Worm (Caenorhabditis elegans) whole organism, young adult: Measurements from ENCODE around the gene rpn-7.

ENCODE experiments used
- B0035.1 ChIP-seq: sonication (generic microtip); optimal IDR thresholded peaks from 2 replicates; lab custom pipeline; 2016; ENCODE audit warnings: missing genetic modification characterization, mild to moderate bottlenecking, missing compliant biosample characterization, missing genotype, missing genetic modification reagents
- B0336.3 ChIP-seq: fragments of 200-800 bp; sonication (Bioruptor generic); IDR thresholded peaks from 2 replicates; pipeline ENCODE4 v1.3.6; 2022; ENCODE audit warnings: missing genetic modification characterization, missing compliant biosample characterization
- F33H1.4 ChIP-seq: fragments of 200-800 bp; sonication (Bioruptor generic); IDR thresholded peaks from 2 replicates; pipeline ENCODE4 v1.3.6; 2022; ENCODE audit warnings: missing genetic modification reagents, missing genetic modification characterization, missing compliant biosample characterization
- F39B2.1 ChIP-seq: fragments of 200-800 bp; sonication (Bioruptor generic); IDR thresholded peaks from 2 replicates; pipeline ENCODE4 v1.3.6; 2022; ENCODE audit warnings: missing genetic modification reagents, missing genetic modification characterization, missing compliant biosample characterization
- K12H6.12 ChIP-seq: fragments of 200-800 bp; sonication (Bioruptor generic); optimal IDR thresholded peaks from 2 replicates; lab custom pipeline; 2018; ENCODE audit warnings: mild to moderate bottlenecking, missing genetic modification characterization, missing compliant biosample characterization
- ZK185.1 ChIP-seq: sonication (generic microtip); optimal IDR thresholded peaks from 2 replicates; lab custom pipeline; 2016; ENCODE audit warnings: mild to moderate bottlenecking, missing genetic modification characterization, missing compliant biosample characterization; ENCODE audit not compliant: poor library complexity, severe bottlenecking
- attf-5 ChIP-seq: fragments of 200-800 bp; sonication (Bioruptor generic); optimal IDR thresholded peaks from 2 replicates; lab custom pipeline; 2018; ENCODE audit warnings: mild to moderate bottlenecking, missing genetic modification characterization, missing compliant biosample characterization
- bed-2 ChIP-seq: fragments of 200-800 bp; sonication (Bioruptor generic); IDR thresholded peaks from 2 replicates; pipeline ENCODE4 v1.3.6; 2022; ENCODE audit warnings: missing genetic modification reagents, missing genetic modification characterization, missing compliant biosample characterization
- cebp-1 ChIP-seq, 2 experiments: fragments of 200-800 bp in 1 of 2; sonication (Bioruptor generic) in 1 of 2; sonication (generic microtip) in 1 of 2; IDR thresholded peaks in 1 of 2; optimal IDR thresholded peaks in 1 of 2; 2 replicates each; pipeline versions ENCODE4 v1.3.6 to Lab custom; 2017 to 2022; ENCODE audit warnings: missing compliant biosample characterization in 2 of 2, missing genetic modification characterization in 2 of 2, mild to moderate bottlenecking in 1 of 2, missing genetic modification reagents in 1 of 2, moderate library complexity in 1 of 2
- ceh-40 ChIP-seq: fragments of 200-800 bp; sonication (Bioruptor generic); IDR thresholded peaks from 2 replicates; pipeline ENCODE4 v1.3.6; 2022; ENCODE audit warnings: missing genetic modification characterization, missing compliant biosample characterization
- efl-1 ChIP-seq: fragments of 150-350 bp; optimal IDR thresholded peaks from 2 replicates; lab custom pipeline; 2014; ENCODE audit warnings: missing biosample characterization, missing genetic modification reagents, missing genetic modification characterization
- egl-44 ChIP-seq: fragments of 200-800 bp; sonication (Bioruptor generic); IDR thresholded peaks from 2 replicates; pipeline ENCODE4 v1.3.6; 2022; ENCODE audit warnings: missing genetic modification reagents, missing genetic modification characterization, missing compliant biosample characterization
- fkh-3 ChIP-seq: sonication (generic microtip); optimal IDR thresholded peaks from 2 replicates; lab custom pipeline; 2016; ENCODE audit warnings: mild to moderate bottlenecking, missing genetic modification characterization, missing compliant biosample characterization
- gei-17 ChIP-seq: fragments of 200-800 bp; sonication (Bioruptor generic); optimal IDR thresholded peaks from 2 replicates; lab custom pipeline; 2018; ENCODE audit warnings: mild to moderate bottlenecking, missing genetic modification characterization, missing compliant biosample characterization
- him-1 ChIP-seq: sonication (generic microtip); optimal IDR thresholded peaks from 2 replicates; lab custom pipeline; 2016; ENCODE audit warnings: missing genotype, missing genetic modification reagents, missing genetic modification characterization, missing compliant biosample characterization
- hmg-1.2 ChIP-seq: fragments of 200-800 bp; sonication (Bioruptor generic); IDR thresholded peaks from 2 replicates; pipeline ENCODE4 v1.3.6; 2022; ENCODE audit warnings: missing genetic modification reagents, missing genetic modification characterization, missing compliant biosample characterization
- hrde-1 ChIP-seq: sonication (generic microtip); optimal IDR thresholded peaks from 2 replicates; lab custom pipeline; 2016; ENCODE audit warnings: missing genetic modification characterization, mild to moderate bottlenecking, missing compliant biosample characterization, moderate library complexity, missing genotype, missing genetic modification reagents, borderline replicate concordance
- lag-1 ChIP-seq: fragments of 200-800 bp; sonication (Bioruptor generic); IDR thresholded peaks from 2 replicates; pipeline ENCODE4 v1.3.6; 2022; ENCODE audit warnings: missing genetic modification reagents, missing genetic modification characterization, missing compliant biosample characterization
- let-607 ChIP-seq, 2 experiments: fragments of 200-800 bp in 1 of 2; sonication (Bioruptor generic) in 1 of 2; sonication (generic microtip) in 1 of 2; optimal IDR thresholded peaks; 2 replicates each; lab custom pipeline; 2016 to 2018; ENCODE audit warnings: mild to moderate bottlenecking in 2 of 2, missing compliant biosample characterization in 2 of 2, missing genetic modification characterization in 2 of 2, moderate library complexity in 2 of 2, missing genotype in 1 of 2
- lin-35 ChIP-seq, 3 experiments: fragments of 150-350 bp in 2 of 3; sonication (generic microtip) in 1 of 3; optimal IDR thresholded peaks; 2 replicates each; lab custom pipeline; 2014 to 2018; ENCODE audit warnings: missing biosample characterization in 3 of 3, missing genetic modification characterization in 3 of 3, missing genetic modification reagents in 3 of 3
- lin-40 ChIP-seq: sonication (generic microtip); optimal IDR thresholded peaks from 2 replicates; lab custom pipeline; 2016; ENCODE audit warnings: missing genetic modification characterization, mild to moderate bottlenecking, missing compliant biosample characterization, missing genotype, missing genetic modification reagents
- madf-3 ChIP-seq: fragments of 200-800 bp; sonication (Bioruptor generic); IDR thresholded peaks from 2 replicates; pipeline ENCODE4 v1.3.6; 2022; ENCODE audit warnings: missing genetic modification reagents, missing genetic modification characterization, missing compliant biosample characterization
- mcd-1 ChIP-seq: fragments of 200-800 bp; sonication (Bioruptor generic); IDR thresholded peaks from 2 replicates; pipeline ENCODE4 v1.3.6; 2022; ENCODE audit warnings: missing genetic modification reagents, missing genetic modification characterization, missing compliant biosample characterization
- nhr-27 ChIP-seq: fragments of 200-800 bp; sonication (Bioruptor generic); optimal IDR thresholded peaks from 2 replicates; lab custom pipeline; 2018; ENCODE audit warnings: mild to moderate bottlenecking, missing genetic modification characterization, moderate library complexity, missing compliant biosample characterization
- nhr-80 ChIP-seq: sonication (generic microtip); optimal IDR thresholded peaks from 2 replicates; lab custom pipeline; 2016; ENCODE audit warnings: missing genetic modification characterization, missing compliant biosample characterization
- nhr-90 ChIP-seq: sonication (generic microtip); optimal IDR thresholded peaks from 2 replicates; lab custom pipeline; 2016; ENCODE audit warnings: missing genotype, mild to moderate bottlenecking, missing genetic modification characterization, missing compliant biosample characterization
- pha-4 ChIP-seq: fragments of 150-350 bp; sonication (generic microtip); optimal IDR thresholded peaks from 2 replicates; lab custom pipeline; 2014; ENCODE audit warnings: missing biosample characterization, missing genetic modification reagents, missing genetic modification characterization
- rcor-1 ChIP-seq: fragments of 200-800 bp; sonication (Bioruptor generic); IDR thresholded peaks from 2 replicates; pipeline ENCODE4 v1.3.6; 2022; ENCODE audit warnings: missing genetic modification reagents, missing genetic modification characterization, missing compliant biosample characterization
- snpc-4 ChIP-seq, 5 experiments: fragments of 150-350 bp in 1 of 5; sonication (generic microtip) in 4 of 5; optimal IDR thresholded peaks; 2 replicates each; lab custom pipeline; 2014 to 2018; ENCODE audit warnings: missing genetic modification characterization in 5 of 5, missing biosample characterization in 3 of 5, antibody characterized with exemption in 2 of 5, mild to moderate bottlenecking in 2 of 5, missing compliant biosample characterization in 2 of 5, missing genotype in 2 of 5, moderate library complexity in 2 of 5, missing genetic modification reagents in 1 of 5
- tbp1 ChIP-seq: fragments of 200-800 bp; sonication (Bioruptor generic); optimal IDR thresholded peaks from 2 replicates; lab custom pipeline; 2018; ENCODE audit warnings: mild to moderate bottlenecking, missing genetic modification characterization, missing compliant biosample characterization
- xnd-1 ChIP-seq: sonication (generic microtip); optimal IDR thresholded peaks from 2 replicates; lab custom pipeline; 2016; ENCODE audit warnings: missing genotype, missing genetic modification reagents, missing genetic modification characterization, missing compliant biosample characterization
- zim-3 ChIP-seq: sonication (generic microtip); optimal IDR thresholded peaks from 2 replicates; lab custom pipeline; 2017; ENCODE audit warnings: mild to moderate bottlenecking, missing genetic modification characterization, moderate library complexity, missing compliant biosample characterization

Gene rpn-7

DNA sequence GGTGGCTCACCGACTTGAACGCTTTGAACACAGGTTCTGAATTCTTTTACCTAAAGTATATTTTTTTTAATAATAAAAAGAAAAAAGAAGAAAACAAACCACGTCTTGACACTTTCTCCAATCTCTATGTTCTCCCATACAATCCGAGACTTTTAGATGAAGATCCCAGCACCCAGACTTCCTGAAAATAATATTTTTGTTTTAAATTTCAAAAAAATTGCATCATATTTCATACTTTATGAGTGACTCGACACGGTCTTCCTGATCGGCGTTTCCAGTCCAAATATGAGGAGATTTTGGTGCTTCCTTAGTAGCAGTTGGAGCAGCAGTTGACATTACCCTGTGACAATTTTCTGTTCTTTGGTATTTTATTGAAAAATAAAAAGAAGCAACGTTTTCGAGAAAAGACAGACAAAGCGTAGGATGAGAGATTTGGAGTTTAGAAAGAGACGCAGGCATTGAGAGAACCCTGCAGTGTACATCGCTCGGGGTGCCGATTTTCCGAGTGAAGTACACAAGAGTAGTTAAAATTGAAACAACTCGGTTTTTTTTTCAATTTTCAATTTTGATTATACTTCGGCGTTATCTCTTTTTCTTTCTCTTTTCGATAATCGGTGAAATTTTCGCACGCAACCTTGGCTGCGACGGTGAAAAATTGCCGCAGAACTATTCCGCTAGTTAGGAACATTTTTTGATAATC lies 19.3 kb downstream of the rpn-7 start, which contains the start of the genes coa-4 and T20D3.14:
Gene coa-4 (minus strand): TSS at position 51 of the 700 bp plus-strand sequence.
Gene T20D3.14 (minus strand): TSS at position 358 of the 700 bp plus-strand sequence.
- no peak for TF ChIP-seq zim-3 (tag; lab: Kevin White, UChicago)
- no peak for TF ChIP-seq rcor-1
- TF ChIP-seq mcd-1 (GFP tag; lab: Robert Waterston, UW), result peak; percentile 42; the same call in 1 of the 2 replicates
- 0 out of 2 replicates have a peak, but pooled peaks have one; percentile 13 for TF ChIP-seq ceh-40
- TF ChIP-seq tbp1 (GFP tag; lab: Kevin White, UChicago), result peak; percentile 8
- TF ChIP-seq lin-40 (tag; lab: Kevin White, UChicago), result peak; percentile 32
- TF ChIP-seq xnd-1 (tag; lab: Kevin White, UChicago), result no peak
- TF ChIP-seq ZK185.1, result peak; percentile 53
- TF ChIP-seq egl-44 (GFP tag; lab: Robert Waterston, UW), result 0 out of 2 replicates have a peak, but pooled peaks have one; percentile 21
- no peak for TF ChIP-seq F33H1.4
- TF ChIP-seq hmg-1.2 (GFP tag; lab: Robert Waterston, UW), result peak; percentile 75
- TF ChIP-seq gei-17 (GFP tag; lab: Kevin White, UChicago), result no peak
- TF ChIP-seq nhr-27 (tag; lab: Kevin White, UChicago), result no peak
- no peak for TF ChIP-seq F39B2.1 (GFP tag; lab: Robert Waterston, UW)
- peak; percentile 15 for TF ChIP-seq pha-4 (tag; lab: Kevin White, UChicago)
- no peak for TF ChIP-seq lag-1 (GFP tag; lab: Robert Waterston, UW)
- TF ChIP-seq attf-5 (GFP tag; lab: Kevin White, UChicago), result peak; percentile 43
- TF ChIP-seq nhr-80, result peak; percentile 71
- 0 out of 2 replicates have a peak, but pooled peaks have one; percentile 26 for TF ChIP-seq B0336.3 (GFP tag; lab: Robert Waterston, UW)
- no peak for TF ChIP-seq snpc-4 (GFP tag; optimal IDR thresholded peaks at IDR 0.05; lab: Kevin White, UChicago)
- TF ChIP-seq snpc-4 (tag; optimal IDR thresholded peaks at IDR 0.05; lab: Kevin White, UChicago), result no peak
- TF ChIP-seq, all 124 proteins: peak for 11

- TF ChIP-seq him-1, result peak; percentile 45
- TF ChIP-seq nhr-90 (tag; lab: Kevin White, UChicago), result no peak
These were observed 20.2 kb downstream of the rpn-7 start, which contains the start of gene T20D3.5 for ce11 chrIV:9336538-9337090. Gene T20D3.5 (plus strand): TSS chrIV:9337040.

DNA sequence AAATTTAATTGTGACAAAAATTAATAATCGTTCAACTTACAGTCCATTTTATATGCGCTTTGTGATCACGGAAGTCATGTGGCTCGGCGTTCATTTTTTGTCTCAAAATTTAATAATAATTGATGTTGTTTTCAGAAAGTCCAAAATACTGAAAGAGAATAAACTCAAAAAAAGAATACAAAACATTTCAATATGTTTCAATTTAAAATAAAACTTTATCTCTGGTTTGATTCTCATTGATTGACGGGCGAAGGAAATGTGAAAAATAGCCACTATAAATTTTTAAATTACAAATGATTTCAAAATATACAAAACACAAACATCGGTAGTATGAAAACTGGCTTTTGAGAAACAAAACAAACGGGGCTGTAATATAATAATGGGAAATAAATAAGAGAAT lies 22.8 kb downstream of the rpn-7 start, which contains the start of gene T20D3.6:
Gene T20D3.6 (minus strand): TSS at position 101 of the 400 bp plus-strand sequence.
- TF ChIP-seq bed-2 (no peak), nhr-27 (tag; lab: Kevin White, UChicago) (no peak), let-607 (tag; optimal IDR thresholded peaks at IDR 0.05; lab: Kevin White, UChicago) (no peak), B0035.1 (tag; lab: Kevin White, UChicago) (no peak), lin-40 (tag; lab: Kevin White, UChicago) (no peak), lin-35 (GFP tag; optimal IDR thresholded peaks at IDR 0.05; lab: Kevin White, UChicago) (no peak), madf-3 (GFP tag; lab: Robert Waterston, UW) (no peak), hrde-1 (tag; lab: Kevin White, UChicago) (no peak), K12H6.12 (no peak)

- TF ChIP-seq fkh-3 (tag; lab: Kevin White, UChicago) (no peak), mcd-1 (GFP tag; lab: Robert Waterston, UW) (peak; percentile 84), efl-1 (GFP tag; lab: Kevin White, UChicago) (peak; percentile 22), him-1 (peak; percentile 22), cebp-1 (GFP tag; IDR thresholded peaks at IDR 0.05; lab: Robert Waterston, UW) (no peak), cebp-1 (tag; optimal IDR thresholded peaks at IDR 0.05; lab: Kevin White, UChicago) (peak; percentile 23), snpc-4 (GFP tag; optimal IDR thresholded peaks at IDR 0.05; lab: Kevin White, UChicago) (no peak), snpc-4 (tag; optimal IDR thresholded peaks at IDR 0.05; lab: Kevin White, UChicago) (peak in 1 of 4 experiments; percentile 6)
These were observed 25.2 kb downstream of the rpn-7 start, which contains the start of gene vps-26 for ce11 chrIV:9341591-9341990. Gene vps-26 (minus strand): TSS chrIV:9341790.
